Worm (Caenorhabditis elegans) whole organism, early embryonic: ENCODE data around the gene kup-1.

Experiments
- B0310.2 ChIP-seq: sonication (generic microtip); optimal IDR thresholded peaks from 2 replicates; lab custom pipeline; 2016; ENCODE audit warnings: mild to moderate bottlenecking, missing genetic modification characterization, missing compliant biosample characterization
- aly-1 ChIP-seq: sonication (generic microtip); optimal IDR thresholded peaks from 2 replicates; lab custom pipeline; 2016; ENCODE audit warnings: missing genetic modification characterization, missing compliant biosample characterization
- ama-1 ChIP-seq: fragments of 150-350 bp; optimal IDR thresholded peaks from 2 replicates; lab custom pipeline; 2014
- ceh-13 ChIP-seq: fragments of 200-800 bp; sonication (Bioruptor generic); optimal IDR thresholded peaks from 2 replicates; lab custom pipeline; 2018; ENCODE audit warnings: mild to moderate bottlenecking, missing genetic modification characterization, missing compliant biosample characterization
- ceh-36 ChIP-seq: sonication (generic microtip); optimal IDR thresholded peaks from 2 replicates; lab custom pipeline; 2016; ENCODE audit warnings: missing genetic modification characterization, inconsistent platforms, missing compliant biosample characterization
- ets-7 ChIP-seq: sonication (generic microtip); optimal IDR thresholded peaks from 2 replicates; lab custom pipeline; 2016; ENCODE audit warnings: missing genotype, missing genetic modification characterization, missing compliant biosample characterization
- hmbx-1 ChIP-seq: sonication (generic microtip); optimal IDR thresholded peaks from 2 replicates; lab custom pipeline; 2016; ENCODE audit warnings: mild to moderate bottlenecking, missing genetic modification characterization, missing compliant biosample characterization
- hmg-4 ChIP-seq: fragments of 200-800 bp; sonication (Bioruptor generic); optimal IDR thresholded peaks from 2 replicates; lab custom pipeline; 2018; ENCODE audit warnings: mild to moderate bottlenecking, missing genetic modification characterization, missing compliant biosample characterization
- scrt-1 ChIP-seq: fragments of 200-800 bp; sonication (Bioruptor generic); IDR thresholded peaks from 2 replicates; pipeline ENCODE4 v1.3.6; 2022; ENCODE audit warnings: missing genetic modification characterization, missing compliant biosample characterization
- sea-1 ChIP-seq: fragments of 200-800 bp; sonication (Bioruptor generic); conservative IDR thresholded peaks from 2 replicates; pipeline ENCODE4 v1.3.6; 2022; ENCODE audit warnings: missing genetic modification characterization, missing compliant biosample characterization
- tbx-11 ChIP-seq: fragments of 200-800 bp; sonication (Bioruptor generic); IDR thresholded peaks from 2 replicates; pipeline ENCODE4 v1.3.6; 2022; ENCODE audit warnings: missing genetic modification characterization, missing compliant biosample characterization

DNA sequence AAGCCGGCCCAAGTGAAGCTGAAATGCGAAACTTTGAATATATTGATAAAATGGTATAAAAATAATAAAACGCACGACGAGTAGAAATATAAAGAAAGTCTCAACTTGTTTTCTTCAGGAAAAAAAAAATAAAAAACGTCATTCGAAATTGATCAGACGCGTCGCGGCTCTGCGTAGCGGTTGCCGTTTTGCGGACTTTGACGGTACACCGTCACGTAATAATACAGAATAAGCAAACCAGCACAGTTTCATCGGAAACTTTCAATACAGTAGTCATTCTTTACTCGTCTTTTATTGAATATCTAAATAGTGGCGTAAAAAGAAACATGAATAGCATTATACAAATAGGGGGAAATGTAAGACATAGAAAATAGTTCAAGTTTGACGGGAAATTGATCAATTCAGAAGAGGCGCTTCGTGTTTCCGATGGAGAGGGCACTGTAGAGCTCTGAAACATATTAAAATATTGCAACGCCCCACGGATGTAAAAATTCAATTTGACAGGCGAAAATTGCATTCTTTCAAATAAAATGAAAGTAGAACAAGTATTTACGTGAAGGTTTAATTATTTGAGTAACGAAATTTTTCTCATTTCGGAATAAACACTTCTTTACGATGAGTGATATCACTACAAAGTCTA, 46.8 kb downstream of the kup-1 start, which contains the start of the genes cyl-1 and C52E4.7:
- TF ChIP-seq hmbx-1 (tag; lab: Kevin White, UChicago): no peak
- no peak for TF ChIP-seq ama-1
- no peak for TF ChIP-seq ets-7 (tag; lab: Kevin White, UChicago)
- no peak for TF ChIP-seq tbx-11 (GFP tag; lab: Robert Waterston, UW)
- no peak for TF ChIP-seq sea-1 (GFP tag; lab: Robert Waterston, UW)
- TF ChIP-seq scrt-1 (GFP tag; lab: Robert Waterston, UW): no peak
- TF ChIP-seq hmg-4 (GFP tag; lab: Kevin White, UChicago): no peak
- TF ChIP-seq aly-1 (tag; lab: Kevin White, UChicago): no peak
- no peak for TF ChIP-seq ceh-13 (GFP tag; lab: Kevin White, UChicago)
- TF ChIP-seq ceh-36: no peak
- TF ChIP-seq B0310.2 (tag; lab: Kevin White, UChicago): no peak
